Worm (Caenorhabditis elegans): ENCODE data around the gene irld-42.
"Not testable (repeated sequence)": the region's sequence is repeated elsewhere in the genome, so short reads cannot be mapped to it uniquely, and the experiment has no call there.

Gene irld-42

ce11 chrV:1692494-1692893 is 24.2 kb downstream of the irld-42 start, which contains the start of gene Y46H3C.5:
TSS of gene Y46H3C.5 (minus strand) at chrV:1692495.
- not testable (repeated sequence) for TF ChIP-seq ces-1 (GFP tag; optimal IDR thresholded peaks at IDR 0.05); elt-1 (tag; optimal IDR thresholded peaks at IDR 0.05; ENCODE audit: borderline replicate concordance, insufficient read depth); zip-8 (tag; optimal IDR thresholded peaks at IDR 0.05)

DNA sequence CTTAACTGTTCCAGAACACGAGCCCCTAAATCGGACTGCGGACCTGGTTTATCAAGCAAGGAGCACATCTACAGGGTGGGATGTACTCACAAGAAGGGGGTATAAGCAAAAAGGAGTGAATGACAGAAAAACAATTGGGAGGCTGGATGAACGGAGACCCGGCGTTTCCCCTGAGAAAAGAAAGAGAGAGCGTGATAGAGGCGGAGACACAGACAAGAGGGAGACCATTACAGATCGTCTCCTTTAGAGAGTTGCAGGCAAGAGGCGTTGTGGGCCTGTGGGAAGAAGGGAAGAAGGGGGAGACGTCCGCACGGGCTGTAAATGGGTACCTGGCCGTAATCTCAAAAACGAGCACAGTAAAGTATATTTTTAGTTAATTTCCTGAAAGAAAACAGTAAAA is 25.6 kb downstream of the irld-42 start, which contains the start of gene Y46H3C.7:
Gene Y46H3C.7 (minus strand): TSS at position 147 of the 400 bp plus-strand sequence.
- TF ChIP-seq ceh-83 (GFP tag; optimal IDR thresholded peaks at IDR 0.05); lsy-2 (tag; optimal IDR thresholded peaks at IDR 0.05); mep-1 (tag; optimal IDR thresholded peaks at IDR 0.05): not testable (repeated sequence)

- TF ChIP-seq ham-2 (GFP tag; optimal IDR thresholded peaks at IDR 0.05) = no peak
- no peak for TF ChIP-seq elt-1 (tag; optimal IDR thresholded peaks at IDR 0.05; ENCODE audit: borderline replicate concordance, insufficient read depth)
- TF ChIP-seq nhr-237 (tag; optimal IDR thresholded peaks at IDR 0.05) = no peak
- no peak for TF ChIP-seq sptf-1 (tag; optimal IDR thresholded peaks at IDR 0.05)
- TF ChIP-seq lin-32 (GFP tag; optimal IDR thresholded peaks at IDR 0.05) = no peak
- no peak for TF ChIP-seq cnd-1 (tag; optimal IDR thresholded peaks at IDR 0.05)
- TF ChIP-seq lin-13 (tag; optimal IDR thresholded peaks at IDR 0.05) = no peak
- TF ChIP-seq bed-3 (GFP tag; optimal IDR thresholded peaks at IDR 0.05) = no peak
- no peak for TF ChIP-seq ces-1 (GFP tag; optimal IDR thresholded peaks at IDR 0.05)
- no peak for TF ChIP-seq nhr-76 (tag; optimal IDR thresholded peaks at IDR 0.05)
- no peak for TF ChIP-seq flh-1 (GFP tag; optimal IDR thresholded peaks at IDR 0.05)
- no peak for TF ChIP-seq lsy-2 (tag; optimal IDR thresholded peaks at IDR 0.05)
Measured at ce11 chrV:1698400-1698799, 30.1 kb downstream of the irld-42 start.

DNA sequence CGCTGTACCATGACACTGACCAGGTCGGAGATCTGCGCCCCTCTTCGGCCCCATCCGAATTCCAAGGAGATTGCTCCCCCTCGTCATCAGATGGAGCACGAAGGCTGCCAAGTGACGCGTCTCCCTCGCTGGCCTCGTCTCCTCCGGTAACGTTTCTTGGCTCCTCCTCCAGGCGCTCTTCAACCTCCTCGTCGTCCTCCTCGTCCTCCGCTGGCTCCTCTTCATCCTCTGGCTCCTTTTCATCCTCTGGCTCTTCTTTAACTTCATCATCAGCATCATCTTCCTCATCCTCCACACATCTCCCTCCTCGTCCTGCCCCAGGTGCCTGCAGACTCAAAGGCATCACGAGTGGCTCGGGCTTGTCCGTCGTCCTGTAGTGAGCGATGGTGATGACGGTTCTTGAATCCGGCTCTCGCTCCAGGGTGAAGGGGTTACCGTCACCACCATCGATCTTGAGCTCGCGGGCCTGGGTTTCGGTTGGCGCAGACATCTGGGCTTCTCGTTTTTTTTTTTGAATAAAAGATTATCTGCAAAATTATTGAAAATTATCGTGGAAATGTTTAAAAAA is 31.0 kb downstream of the irld-42 start:
- no peak for TF ChIP-seq mep-1 (tag; optimal IDR thresholded peaks at IDR 0.05)
- no peak for TF ChIP-seq lsy-2 (tag; optimal IDR thresholded peaks at IDR 0.05)
- no peak for TF ChIP-seq unc-62 (GFP tag; optimal IDR thresholded peaks at IDR 0.05)
- TF ChIP-seq flh-1 (GFP tag; optimal IDR thresholded peaks at IDR 0.05) = no peak

ce11 chrV:1701584-1702101 is 33.3 kb downstream of the irld-42 start, which contains the start of gene srw-90:
TSS of gene srw-90 (plus strand) at chrV:1702051.
- no peak for TF ChIP-seq lin-13 (tag; optimal IDR thresholded peaks at IDR 0.05)
- TF ChIP-seq sem-2 (GFP tag; optimal IDR thresholded peaks at IDR 0.05) = no peak
- TF ChIP-seq ces-1 (GFP tag; optimal IDR thresholded peaks at IDR 0.05) = no peak
- no peak for TF ChIP-seq ceh-83 (GFP tag; optimal IDR thresholded peaks at IDR 0.05)
- no peak for TF ChIP-seq unc-39 (tag; optimal IDR thresholded peaks at IDR 0.05)
- no peak for TF ChIP-seq ceh-39 (tag; optimal IDR thresholded peaks at IDR 0.05)
- TF ChIP-seq nhr-2 (tag; optimal IDR thresholded peaks at IDR 0.05) = no peak
- no peak for TF ChIP-seq flh-1 (GFP tag; optimal IDR thresholded peaks at IDR 0.05)
- no peak for TF ChIP-seq mep-1 (tag; optimal IDR thresholded peaks at IDR 0.05)
- TF ChIP-seq lsy-2 (tag; optimal IDR thresholded peaks at IDR 0.05) = no peak
- no peak for TF ChIP-seq unc-120 (tag; optimal IDR thresholded peaks at IDR 0.05; ENCODE audit: poor library complexity, severe bottlenecking)
- TF ChIP-seq cnd-1 (tag; optimal IDR thresholded peaks at IDR 0.05) = no peak
- TF ChIP-seq drap-1 (GFP tag; optimal IDR thresholded peaks at IDR 0.05) = no peak
- no peak for TF ChIP-seq nhr-76 (tag; optimal IDR thresholded peaks at IDR 0.05)
- TF ChIP-seq ceh-43 (GFP tag; optimal IDR thresholded peaks at IDR 0.05) = no peak
- TF ChIP-seq bed-3 (GFP tag; optimal IDR thresholded peaks at IDR 0.05) = no peak

ce11 chrV:1708441-1708840 is 40.1 kb downstream of the irld-42 start, which contains the start of gene srw-99:
TSS of gene srw-99 (plus strand) at chrV:1708741.
- no peak for TF ChIP-seq ztf-11 (tag; optimal IDR thresholded peaks at IDR 0.05)
- TF ChIP-seq flh-1 (GFP tag; optimal IDR thresholded peaks at IDR 0.05) = no peak
- TF ChIP-seq elt-3 (tag; optimal IDR thresholded peaks at IDR 0.05) = no peak
- no peak for TF ChIP-seq pha-4 (tag; optimal IDR thresholded peaks at IDR 0.05)
- no peak for TF ChIP-seq unc-120 (tag; optimal IDR thresholded peaks at IDR 0.05; ENCODE audit: poor library complexity, severe bottlenecking)
- no peak for TF ChIP-seq ceh-83 (GFP tag; optimal IDR thresholded peaks at IDR 0.05)
- TF ChIP-seq unc-39 (tag; optimal IDR thresholded peaks at IDR 0.05) = no peak
- TF ChIP-seq bed-3 (GFP tag; optimal IDR thresholded peaks at IDR 0.05) = no peak
- no peak for TF ChIP-seq drap-1 (GFP tag; optimal IDR thresholded peaks at IDR 0.05)
- no peak for TF ChIP-seq unc-62 (GFP tag; optimal IDR thresholded peaks at IDR 0.05)
- TF ChIP-seq mab-5 (tag; optimal IDR thresholded peaks at IDR 0.05) = no peak
